Worm (Caenorhabditis elegans) whole organism, mixed stage, embryonic: Measurements from ENCODE around the gene gcy-9.
A peak's percentile ranks its signal among the peaks of the same experiment; 100 is the strongest.

Experiments
- bed-3 ChIP-seq: fragments of 200-800 bp; sonication (Bioruptor generic); optimal IDR thresholded peaks from 3 replicates; lab custom pipeline; 2018; ENCODE audit warnings: mild to moderate bottlenecking, missing genetic modification characterization, moderate library complexity, missing compliant biosample characterization
- blmp-1 ChIP-seq: fragments of 150-350 bp; optimal IDR thresholded peaks from 2 replicates; lab custom pipeline; 2014; ENCODE audit warnings: missing biosample characterization, missing genetic modification characterization
- ceh-39 ChIP-seq: fragments of 150-350 bp; optimal IDR thresholded peaks from 2 replicates; lab custom pipeline; 2014; ENCODE audit warnings: missing biosample characterization, missing genetic modification characterization
- ceh-43 ChIP-seq: fragments of 200-800 bp; sonication (Bioruptor generic); optimal IDR thresholded peaks from 2 replicates; lab custom pipeline; 2018; ENCODE audit warnings: mild to moderate bottlenecking, missing genetic modification characterization, moderate library complexity, missing compliant biosample characterization
- ceh-83 ChIP-seq: fragments of 200-800 bp; sonication (Bioruptor generic); optimal IDR thresholded peaks from 2 replicates; lab custom pipeline; 2018; ENCODE audit warnings: mild to moderate bottlenecking, missing genetic modification characterization, missing compliant biosample characterization
- ces-1 ChIP-seq: fragments of 150-350 bp; optimal IDR thresholded peaks from 2 replicates; lab custom pipeline; 2014; ENCODE audit warnings: missing biosample characterization, missing genetic modification reagents, missing genetic modification characterization
- cnd-1 ChIP-seq: fragments of 200-800 bp; sonication (Bioruptor generic); optimal IDR thresholded peaks from 2 replicates; lab custom pipeline; 2018; ENCODE audit warnings: mild to moderate bottlenecking, missing genetic modification characterization, missing compliant biosample characterization
- drap-1 ChIP-seq: fragments of 200-800 bp; sonication (Bioruptor generic); optimal IDR thresholded peaks from 3 replicates; lab custom pipeline; 2018; ENCODE audit warnings: mild to moderate bottlenecking, missing genetic modification characterization, missing compliant biosample characterization
- elt-1 ChIP-seq: sonication (generic microtip); optimal IDR thresholded peaks from 2 replicates; lab custom pipeline; 2017; ENCODE audit warnings: missing genetic modification characterization, mild to moderate bottlenecking, missing compliant biosample characterization, antibody characterized with exemption, moderate library complexity, borderline replicate concordance; ENCODE audit not compliant: insufficient read depth
- elt-3 ChIP-seq: fragments of 150-350 bp; optimal IDR thresholded peaks from 2 replicates; lab custom pipeline; 2014; ENCODE audit warnings: missing biosample characterization, missing genetic modification characterization
- flh-1 ChIP-seq: fragments of 200-800 bp; sonication (Bioruptor generic); optimal IDR thresholded peaks from 2 replicates; lab custom pipeline; 2018; ENCODE audit warnings: mild to moderate bottlenecking, missing genetic modification characterization, moderate library complexity, missing compliant biosample characterization
- ham-2 ChIP-seq: fragments of 200-800 bp; sonication (Bioruptor generic); optimal IDR thresholded peaks from 2 replicates; lab custom pipeline; 2018; ENCODE audit warnings: mild to moderate bottlenecking, missing genetic modification characterization, missing compliant biosample characterization
- hlh-1 ChIP-seq: fragments of 150-350 bp; optimal IDR thresholded peaks from 2 replicates; lab custom pipeline; 2014; ENCODE audit warnings: missing biosample characterization, missing genetic modification reagents, missing genetic modification characterization
- lin-13 ChIP-seq: fragments of 150-350 bp; optimal IDR thresholded peaks from 2 replicates; lab custom pipeline; 2014; ENCODE audit warnings: missing biosample characterization, missing genetic modification characterization
- lin-32 ChIP-seq: fragments of 200-800 bp; sonication (Bioruptor generic); optimal IDR thresholded peaks from 2 replicates; lab custom pipeline; 2018; ENCODE audit warnings: mild to moderate bottlenecking, missing genetic modification characterization, missing compliant biosample characterization
- lsy-2 ChIP-seq: fragments of 150-350 bp; optimal IDR thresholded peaks from 2 replicates; lab custom pipeline; 2014; ENCODE audit warnings: missing biosample characterization, missing genetic modification characterization
- mep-1 ChIP-seq: fragments of 150-350 bp; optimal IDR thresholded peaks from 2 replicates; lab custom pipeline; 2017; ENCODE audit warnings: missing biosample characterization, missing genetic modification reagents, missing genetic modification characterization, inconsistent platforms
- nhr-12 ChIP-seq: fragments of 150-350 bp; optimal IDR thresholded peaks from 2 replicates; lab custom pipeline; 2014; ENCODE audit warnings: missing biosample characterization, missing genetic modification characterization
- nhr-2 ChIP-seq: fragments of 150-350 bp; optimal IDR thresholded peaks from 2 replicates; lab custom pipeline; 2014; ENCODE audit warnings: missing biosample characterization, missing genetic modification characterization
- nhr-237 ChIP-seq: fragments of 150-350 bp; optimal IDR thresholded peaks from 2 replicates; lab custom pipeline; 2014; ENCODE audit warnings: missing biosample characterization, missing genetic modification characterization
- nhr-28 ChIP-seq: fragments of 150-350 bp; optimal IDR thresholded peaks from 2 replicates; lab custom pipeline; 2014; ENCODE audit warnings: missing biosample characterization, missing genetic modification characterization
- nhr-76 ChIP-seq: sonication (generic microtip); optimal IDR thresholded peaks from 2 replicates; lab custom pipeline; 2017; ENCODE audit warnings: missing biosample characterization, missing genetic modification characterization
- pha-4 ChIP-seq: fragments of 150-350 bp; optimal IDR thresholded peaks from 2 replicates; lab custom pipeline; 2018; ENCODE audit warnings: missing biosample characterization, missing genetic modification reagents, missing genetic modification characterization
- sem-2 ChIP-seq: fragments of 200-800 bp; sonication (Bioruptor generic); optimal IDR thresholded peaks from 2 replicates; lab custom pipeline; 2018; ENCODE audit warnings: mild to moderate bottlenecking, missing genetic modification characterization, missing compliant biosample characterization
- snpc-4 ChIP-seq: fragments of 150-350 bp; optimal IDR thresholded peaks from 2 replicates; lab custom pipeline; 2014; ENCODE audit warnings: missing biosample characterization, missing genetic modification characterization
- sptf-1 ChIP-seq: sonication (generic microtip); optimal IDR thresholded peaks from 2 replicates; lab custom pipeline; 2017; ENCODE audit warnings: mild to moderate bottlenecking, missing genetic modification characterization, moderate library complexity, missing compliant biosample characterization
- tbx-8 ChIP-seq: fragments of 200-800 bp; sonication (Bioruptor generic); optimal IDR thresholded peaks from 2 replicates; lab custom pipeline; 2018; ENCODE audit warnings: mild to moderate bottlenecking, missing genetic modification characterization, moderate library complexity, missing compliant biosample characterization
- unc-120 ChIP-seq: sonication (generic microtip); optimal IDR thresholded peaks from 2 replicates; lab custom pipeline; 2017; ENCODE audit warnings: missing genetic modification characterization, missing compliant biosample characterization; ENCODE audit not compliant: poor library complexity, severe bottlenecking
- unc-39 ChIP-seq: fragments of 150-350 bp; optimal IDR thresholded peaks from 2 replicates; lab custom pipeline; 2014; ENCODE audit warnings: missing biosample characterization, missing genetic modification characterization
- unc-62 ChIP-seq: fragments of 150-350 bp; optimal IDR thresholded peaks from 2 replicates; lab custom pipeline; 2014; ENCODE audit warnings: missing biosample characterization, missing genetic modification reagents, missing genetic modification characterization
- zip-8 ChIP-seq: fragments of 150-350 bp; optimal IDR thresholded peaks from 2 replicates; lab custom pipeline; 2014; ENCODE audit warnings: missing biosample characterization, missing genetic modification characterization
- ztf-11 ChIP-seq: fragments of 150-350 bp; optimal IDR thresholded peaks from 2 replicates; lab custom pipeline; 2014; ENCODE audit warnings: missing biosample characterization, missing genetic modification characterization

Gene gcy-9

DNA sequence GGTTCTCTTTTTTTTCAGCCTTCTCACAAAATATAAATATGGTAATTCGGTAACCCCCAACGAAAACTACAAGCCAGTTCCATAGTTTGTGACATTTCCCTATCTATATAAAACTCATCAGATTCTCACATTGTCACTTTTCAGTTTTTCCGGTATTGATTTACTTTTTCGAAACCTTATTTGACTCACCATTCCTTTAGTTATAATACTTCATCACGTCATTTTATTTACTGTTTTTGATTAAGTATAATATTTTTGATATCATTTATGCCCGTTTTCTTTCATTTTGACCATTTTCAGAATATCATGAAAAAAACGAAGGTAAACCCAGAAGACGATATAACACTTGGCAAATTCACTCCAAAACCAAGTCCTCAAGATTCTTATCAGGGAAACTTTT lies 14.2 kb upstream of the gcy-9 start, which contains the start of gene pgp-3:
pgp-3 (plus strand) TSS at position 301 of the 400 bp plus-strand sequence.
- no peak for TF ChIP-seq lin-13 (tag; lab: Kevin White, UChicago)
- TF ChIP-seq nhr-2 (tag; lab: Kevin White, UChicago) = no peak
- no peak for TF ChIP-seq ceh-43
- no peak for TF ChIP-seq bed-3 (GFP tag; lab: Kevin White, UChicago)
- no peak for TF ChIP-seq snpc-4 (tag; lab: Kevin White, UChicago)
- TF ChIP-seq drap-1 = no peak
- no peak for TF ChIP-seq nhr-76 (tag; lab: Kevin White, UChicago)
- TF ChIP-seq zip-8 (tag; lab: Kevin White, UChicago) = no peak
- no peak for TF ChIP-seq lsy-2
- TF ChIP-seq sptf-1 = no peak
- TF ChIP-seq tbx-8 (GFP tag; lab: Kevin White, UChicago) = no peak
- no peak for TF ChIP-seq mep-1
- no peak for TF ChIP-seq unc-39 (tag; lab: Kevin White, UChicago)
- TF ChIP-seq lin-32 (GFP tag; lab: Kevin White, UChicago) = no peak
- no peak for TF ChIP-seq flh-1
- TF ChIP-seq elt-1 (tag; lab: Kevin White, UChicago) = no peak

DNA sequence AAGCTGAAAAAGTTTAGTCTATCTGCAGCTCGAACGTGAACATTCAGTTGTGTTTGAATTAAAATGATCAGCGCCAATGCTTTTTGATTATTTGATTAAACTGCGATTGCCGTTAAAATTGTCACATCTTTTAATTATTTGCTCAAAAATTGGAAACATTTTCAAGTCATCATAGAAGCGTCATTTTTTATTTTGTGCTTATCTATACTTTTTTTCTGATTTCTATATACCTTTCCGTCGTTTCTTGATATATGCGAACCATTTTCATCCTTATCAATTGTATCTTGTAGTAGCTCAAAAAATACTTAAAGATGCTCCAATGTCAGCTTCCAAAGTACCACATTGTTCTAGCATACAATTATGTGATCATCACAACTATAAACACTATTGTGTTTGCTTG lies 13.6 kb upstream of the gcy-9 start:
- no peak for TF ChIP-seq hlh-1 (tag; lab: Kevin White, UChicago)
- TF ChIP-seq nhr-28 (tag; lab: Kevin White, UChicago) = no peak
- no peak for TF ChIP-seq ces-1
- TF ChIP-seq unc-120 (tag; lab: Kevin White, UChicago) = no peak
- no peak for TF ChIP-seq nhr-237 (tag; lab: Kevin White, UChicago)
- no peak for TF ChIP-seq sptf-1
- TF ChIP-seq lsy-2 = no peak
- no peak for TF ChIP-seq tbx-8 (GFP tag; lab: Kevin White, UChicago)
- no peak for TF ChIP-seq mep-1
- no peak for TF ChIP-seq bed-3 (GFP tag; lab: Kevin White, UChicago)
- no peak for TF ChIP-seq lin-32 (GFP tag; lab: Kevin White, UChicago)
- TF ChIP-seq snpc-4 (tag; lab: Kevin White, UChicago) = no peak
- no peak for TF ChIP-seq ztf-11 (tag; lab: Kevin White, UChicago)
- no peak for TF ChIP-seq elt-3
- TF ChIP-seq ceh-83 = no peak
- TF ChIP-seq ham-2 (GFP tag; lab: Kevin White, UChicago) = no peak
- no peak for TF ChIP-seq ceh-43
- TF ChIP-seq cnd-1 (tag; lab: Kevin White, UChicago) = no peak

DNA sequence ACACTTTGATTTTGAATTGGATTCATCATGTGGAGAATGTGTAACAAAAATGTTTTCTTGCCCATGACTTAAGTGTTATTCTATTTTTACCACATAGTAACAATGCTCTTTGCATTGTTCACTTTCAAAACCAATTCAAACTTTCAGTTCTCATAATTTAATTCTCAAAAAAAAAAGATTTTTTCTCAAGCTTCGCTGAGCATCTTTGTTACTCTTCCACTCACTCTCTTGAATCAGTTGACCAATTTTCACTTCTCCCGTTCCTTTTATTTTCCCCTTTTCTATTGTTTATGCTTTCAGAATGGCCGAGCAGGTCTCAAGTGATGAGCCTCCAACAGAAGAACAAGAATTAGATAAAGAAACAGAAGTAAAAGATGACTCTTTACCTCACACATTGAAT lies 8.5 kb upstream of the gcy-9 start, which contains the start of gene oct-2:
oct-2 (plus strand) TSS at position 301 of the 400 bp plus-strand sequence.
- TF ChIP-seq ceh-83 = no peak
- no peak for TF ChIP-seq sem-2
- TF ChIP-seq mep-1 = no peak
- no peak for TF ChIP-seq elt-1 (tag; lab: Kevin White, UChicago)
- TF ChIP-seq nhr-12 = no peak
- no peak for TF ChIP-seq unc-120 (tag; lab: Kevin White, UChicago)
- no peak for TF ChIP-seq ztf-11 (tag; lab: Kevin White, UChicago)
- TF ChIP-seq sptf-1 = no peak
- TF ChIP-seq pha-4 (tag; lab: Kevin White, UChicago) = no peak
- no peak for TF ChIP-seq nhr-28 (tag; lab: Kevin White, UChicago)
- no peak for TF ChIP-seq snpc-4 (tag; lab: Kevin White, UChicago)
- TF ChIP-seq cnd-1 (tag; lab: Kevin White, UChicago) = no peak

DNA sequence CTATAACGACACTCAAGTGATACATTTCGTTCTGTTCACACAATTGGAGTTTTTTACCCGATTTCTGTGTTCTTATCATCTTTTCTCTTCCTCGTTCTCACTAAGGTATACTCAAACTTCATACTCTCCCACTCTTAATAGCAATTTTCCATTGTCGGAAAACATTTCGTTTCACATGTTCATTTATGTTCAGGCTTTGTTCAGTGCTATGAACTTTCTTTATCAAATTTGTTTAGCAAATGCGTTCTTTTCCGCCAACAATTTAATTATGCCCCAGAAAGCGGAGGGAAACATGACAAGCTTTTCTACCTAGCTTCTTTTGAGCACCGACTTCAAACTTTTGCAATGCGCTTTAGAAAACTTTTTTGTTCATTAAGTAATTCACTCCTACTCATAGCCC lies 7.8 kb upstream of the gcy-9 start:
- no peak for TF ChIP-seq ceh-39 (tag; lab: Kevin White, UChicago)
- TF ChIP-seq ces-1 = peak; percentile 89

DNA sequence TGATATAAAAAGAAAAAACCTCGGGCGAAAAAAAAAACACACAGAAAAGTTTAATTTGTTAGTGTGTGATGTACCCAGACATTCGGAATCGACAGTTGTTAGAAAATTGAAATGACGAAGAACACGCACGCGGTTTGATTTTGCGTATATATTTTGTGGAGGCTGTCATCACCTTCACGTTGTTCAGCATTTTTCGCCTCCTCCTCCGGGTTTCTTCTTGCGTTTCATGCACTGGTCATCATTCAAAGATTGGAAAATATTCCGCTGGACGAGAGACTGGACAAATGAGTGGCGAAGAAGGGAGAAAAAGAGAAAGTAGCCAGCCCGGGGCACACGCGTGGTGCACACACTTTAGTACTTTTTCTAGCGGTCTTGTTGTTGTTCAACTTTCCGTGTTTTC lies 7.2 kb upstream of the gcy-9 start:
- TF ChIP-seq unc-62 (peak; percentile 21), hlh-1 (tag; lab: Kevin White, UChicago) (peak; percentile 61), mep-1 (no peak)

DNA sequence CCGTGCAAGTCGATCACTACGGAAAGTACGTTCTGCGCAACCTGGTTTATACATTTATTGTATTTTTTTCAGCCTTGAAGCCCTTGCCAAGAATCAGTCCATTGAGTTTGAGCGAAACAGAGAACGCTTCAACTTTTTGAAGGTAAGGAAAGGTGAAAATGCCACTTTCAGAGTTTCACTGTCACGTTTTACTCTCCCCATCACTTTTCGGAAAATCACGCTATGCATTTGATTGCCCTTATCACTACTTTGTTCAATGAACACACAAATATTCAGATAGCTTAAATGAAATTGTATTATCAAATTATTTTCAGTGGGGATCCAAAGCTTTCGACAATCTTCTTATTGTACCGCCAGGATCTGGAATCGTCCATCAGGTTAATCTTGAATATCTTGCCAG lies 2.8 kb upstream of the gcy-9 start:
- no peak for TF ChIP-seq blmp-1 (tag; lab: Kevin White, UChicago)
- TF ChIP-seq nhr-12 = no peak
- no peak for TF ChIP-seq ham-2 (GFP tag; lab: Kevin White, UChicago)
- no peak for TF ChIP-seq bed-3 (GFP tag; lab: Kevin White, UChicago)
- TF ChIP-seq elt-3 = no peak
